Worm (Caenorhabditis elegans) whole organism, mixed stage, embryonic: Measurements from ENCODE around the gene F41G3.20.

Experiments
- bed-3 ChIP-seq: fragments of 200-800 bp; sonication (Bioruptor generic); optimal IDR thresholded peaks from 3 replicates; lab custom pipeline; 2018; ENCODE audit warnings: mild to moderate bottlenecking, missing genetic modification characterization, moderate library complexity, missing compliant biosample characterization
- blmp-1 ChIP-seq: fragments of 150-350 bp; optimal IDR thresholded peaks from 2 replicates; lab custom pipeline; 2014; ENCODE audit warnings: missing biosample characterization, missing genetic modification characterization
- ces-1 ChIP-seq: fragments of 150-350 bp; optimal IDR thresholded peaks from 2 replicates; lab custom pipeline; 2014; ENCODE audit warnings: missing biosample characterization, missing genetic modification reagents, missing genetic modification characterization
- elt-3 ChIP-seq: fragments of 150-350 bp; optimal IDR thresholded peaks from 2 replicates; lab custom pipeline; 2014; ENCODE audit warnings: missing biosample characterization, missing genetic modification characterization
- hlh-1 ChIP-seq: fragments of 150-350 bp; optimal IDR thresholded peaks from 2 replicates; lab custom pipeline; 2014; ENCODE audit warnings: missing biosample characterization, missing genetic modification reagents, missing genetic modification characterization
- lin-13 ChIP-seq: fragments of 150-350 bp; optimal IDR thresholded peaks from 2 replicates; lab custom pipeline; 2014; ENCODE audit warnings: missing biosample characterization, missing genetic modification characterization
- lsy-2 ChIP-seq: fragments of 150-350 bp; optimal IDR thresholded peaks from 2 replicates; lab custom pipeline; 2014; ENCODE audit warnings: missing biosample characterization, missing genetic modification characterization
- nhr-12 ChIP-seq: fragments of 150-350 bp; optimal IDR thresholded peaks from 2 replicates; lab custom pipeline; 2014; ENCODE audit warnings: missing biosample characterization, missing genetic modification characterization
- nhr-237 ChIP-seq: fragments of 150-350 bp; optimal IDR thresholded peaks from 2 replicates; lab custom pipeline; 2014; ENCODE audit warnings: missing biosample characterization, missing genetic modification characterization
- nhr-28 ChIP-seq: fragments of 150-350 bp; optimal IDR thresholded peaks from 2 replicates; lab custom pipeline; 2014; ENCODE audit warnings: missing biosample characterization, missing genetic modification characterization
- nhr-76 ChIP-seq: sonication (generic microtip); optimal IDR thresholded peaks from 2 replicates; lab custom pipeline; 2017; ENCODE audit warnings: missing biosample characterization, missing genetic modification characterization
- pha-4 ChIP-seq: fragments of 150-350 bp; optimal IDR thresholded peaks from 2 replicates; lab custom pipeline; 2018; ENCODE audit warnings: missing biosample characterization, missing genetic modification reagents, missing genetic modification characterization
- zip-8 ChIP-seq: fragments of 150-350 bp; optimal IDR thresholded peaks from 2 replicates; lab custom pipeline; 2014; ENCODE audit warnings: missing biosample characterization, missing genetic modification characterization
- ztf-11 ChIP-seq: fragments of 150-350 bp; optimal IDR thresholded peaks from 2 replicates; lab custom pipeline; 2014; ENCODE audit warnings: missing biosample characterization, missing genetic modification characterization

DNA sequence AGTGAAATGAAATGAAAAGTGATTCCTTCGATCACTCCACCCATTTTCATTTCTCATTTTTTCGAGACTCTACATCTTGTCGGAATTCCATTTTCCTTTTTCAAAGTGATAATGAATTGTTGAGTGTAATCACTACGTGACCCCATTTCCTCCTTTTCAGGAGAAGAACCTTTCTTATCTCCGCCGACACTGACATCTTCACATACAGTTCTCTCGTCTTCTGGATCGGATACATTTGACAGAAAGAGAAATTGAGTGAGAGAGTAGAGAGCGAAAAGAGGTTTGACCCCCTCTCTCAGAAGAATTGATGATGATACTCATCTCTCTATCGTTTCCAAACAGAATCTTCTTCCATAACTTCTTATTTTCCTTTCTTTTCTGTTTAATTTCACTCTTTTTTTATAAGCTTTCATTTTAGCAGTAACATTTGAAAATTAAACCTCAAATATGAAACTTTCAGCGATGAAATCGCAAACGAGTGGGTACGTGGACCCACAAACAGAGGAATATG, 36.9 kb downstream of the F41G3.20 start, which contains the start of gene dpy-2:
- no peak for TF ChIP-seq bed-3 (GFP tag; lab: Kevin White, UChicago)
- TF ChIP-seq blmp-1 (tag; lab: Kevin White, UChicago): peak; percentile 82
- TF ChIP-seq ztf-11 (tag; lab: Kevin White, UChicago): no peak
- no peak for TF ChIP-seq ces-1
- no peak for TF ChIP-seq nhr-28 (tag; lab: Kevin White, UChicago)
- TF ChIP-seq pha-4 (tag; lab: Kevin White, UChicago): no peak
- TF ChIP-seq elt-3 (tag; lab: Kevin White, UChicago): peak; percentile 34
- no peak for TF ChIP-seq lin-13
- TF ChIP-seq nhr-237 (tag; lab: Kevin White, UChicago): no peak
- TF ChIP-seq lsy-2 (tag; lab: Kevin White, UChicago): no peak
- TF ChIP-seq nhr-76 (tag; lab: Kevin White, UChicago): no peak
- TF ChIP-seq zip-8 (tag; lab: Kevin White, UChicago): no peak
- TF ChIP-seq nhr-12 (tag; lab: Kevin White, UChicago): no peak
- TF ChIP-seq hlh-1 (tag; lab: Kevin White, UChicago): no peak
